Fruit fly (Drosophila melanogaster): ENCODE results near the gene CG14543.

Gene CG14543

DNA sequence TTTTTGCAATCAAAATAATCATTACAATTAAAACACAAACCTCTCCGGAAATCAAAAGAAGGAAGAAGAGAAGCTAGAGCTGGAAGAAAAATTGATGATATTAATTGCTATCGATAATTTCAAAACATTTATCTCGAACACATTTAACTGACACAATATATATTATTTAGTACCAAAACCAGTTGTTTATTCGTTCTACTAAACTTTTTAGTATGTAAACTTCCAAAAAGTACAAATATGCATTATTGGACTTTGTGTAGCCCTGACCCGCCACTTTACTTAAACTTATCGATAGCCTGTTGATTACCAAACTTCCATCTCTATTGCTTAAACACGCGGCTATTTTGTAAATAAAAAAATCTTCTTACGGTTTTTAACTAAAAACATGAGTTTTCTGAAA is 2.8 kb downstream of the CG14543 start, which contains the start of the genes RpL34a and Trmt61 (continued):
- TF ChIP-seq croc (GFP tag; conservative IDR thresholded peaks at IDR 0.05) (peak; percentile 63), disco-r (GFP tag; optimal IDR thresholded peaks at IDR 0.05) (peak; percentile 79), luna (GFP tag; optimal IDR thresholded peaks at IDR 0.05) (peak; percentile 72), nerfin-1 (tag; optimal IDR thresholded peaks at IDR 0.05) (peak; percentile 90), CG6791 (GFP tag; IDR thresholded peaks at IDR 0.05; ENCODE audit: partially characterized antibody) (peak; percentile 75), gcm (GFP tag; optimal IDR thresholded peaks at IDR 0.05) (peak; percentile 93), CG9727 (GFP tag; optimal IDR thresholded peaks at IDR 0.05) (peak; percentile 97), CG2129 (GFP tag; IDR thresholded peaks at IDR 0.05; ENCODE audit: partially characterized antibody) (peak; percentile 81), Hmr (GFP tag; optimal IDR thresholded peaks at IDR 0.05) (peak; percentile 94), CG6689 (GFP tag; IDR thresholded peaks at IDR 0.05) (peak; percentile 68; the same call in 1 of the 2 replicates), CG8089 (GFP tag; optimal IDR thresholded peaks at IDR 0.05) (peak; percentile 65), Ets97D (GFP tag; optimal IDR thresholded peaks at IDR 0.05) (peak; percentile 99), CG2678 (tag; optimal IDR thresholded peaks at IDR 0.05) (peak; percentile 85), GATAe (GFP tag; conservative IDR thresholded peaks at IDR 0.05) (peak; percentile 54), CG14965 (GFP tag; optimal IDR thresholded peaks at IDR 0.05; ENCODE audit: borderline replicate concordance) (no peak), CG14014 (GFP tag; IDR thresholded peaks at IDR 0.05) (peak; percentile 56; the same call in 1 of the 2 replicates), Poxn (GFP tag; IDR thresholded peaks at IDR 0.05) (no peak), zf30C (GFP tag; optimal IDR thresholded peaks at IDR 0.05) (peak; percentile 28), CG31441 (GFP tag; IDR thresholded peaks at IDR 0.05) (peak; percentile 92), Lpt (GFP tag; optimal IDR thresholded peaks at IDR 0.05) (no peak), D19B (GFP tag; optimal IDR thresholded peaks at IDR 0.05) (peak; percentile 67), CG3407 (GFP tag; optimal IDR thresholded peaks at IDR 0.05) (peak; percentile 73), run (tag; optimal IDR thresholded peaks at IDR 0.05) (peak; percentile 81), CG1602 (GFP tag; optimal IDR thresholded peaks at IDR 0.05) (peak; percentile 49), HLH4C (GFP tag; IDR thresholded peaks at IDR 0.05; ENCODE audit: partially characterized antibody) (peak; percentile 82), CG4730 (GFP tag; IDR thresholded peaks at IDR 0.05) (peak; percentile 30; the same call in 1 of the 2 replicates), Sox102F (GFP tag; optimal IDR thresholded peaks at IDR 0.05) (peak; percentile 70), zen (tag; optimal IDR thresholded peaks at IDR 0.05) (peak; percentile 85), chif (GFP tag; optimal IDR thresholded peaks at IDR 0.05) (peak; percentile 59 to 73), CG3163 (GFP tag; optimal IDR thresholded peaks at IDR 0.05) (peak; percentile 36), CG32772 (GFP tag; IDR thresholded peaks at IDR 0.05) (peak; percentile 64), CG11093 (GFP tag; IDR thresholded peaks at IDR 0.05) (0 out of 3 replicates have a peak, but pooled peaks have one; percentile 31), CG30020 (tag; optimal IDR thresholded peaks at IDR 0.05) (peak; percentile 76), CG8290 (GFP tag; optimal IDR thresholded peaks at IDR 0.05) (peak; percentile 75), CG8290 (tag; optimal IDR thresholded peaks at IDR 0.05) (peak in 1 of 2 experiments; percentile 71), CG11560 (tag; IDR thresholded peaks at IDR 0.05) (no peak), Atf3 (GFP tag; optimal IDR thresholded peaks at IDR 0.05) (peak; percentile 62), Nf-YA (GFP tag; IDR thresholded peaks at IDR 0.05) (peak; percentile 72; the same call in 1 of the 2 replicates), CG5245 (GFP tag; optimal IDR thresholded peaks at IDR 0.05) (peak; percentile 62), insv (GFP tag; optimal IDR thresholded peaks at IDR 0.05) (peak in 1 of 2 experiments; percentile 82), ranshi (GFP tag; IDR thresholded peaks at IDR 0.05) (peak; percentile 60; the same call in 1 of the 2 replicates), Taf1 (GFP tag; IDR thresholded peaks at IDR 0.05) (peak; percentile 60; the same call in 1 of the 2 replicates), CG18619 (GFP tag; optimal IDR thresholded peaks at IDR 0.05) (peak; percentile 91), Chrac-16 (GFP tag; optimal IDR thresholded peaks at IDR 0.05) (peak; percentile 44), CG30431 (GFP tag; optimal IDR thresholded peaks at IDR 0.05) (peak; percentile 41), Dp (GFP tag; optimal IDR thresholded peaks at IDR 0.05) (peak; percentile 81), Hey (tag; optimal IDR thresholded peaks at IDR 0.05) (peak; percentile 86), br (optimal IDR thresholded peaks at IDR 0.05) (no peak), CG8765 (GFP tag; IDR thresholded peaks at IDR 0.05) (no peak), CkIIα-i1 (GFP tag; IDR thresholded peaks at IDR 0.05) (no peak), CG10147 (GFP tag; optimal IDR thresholded peaks at IDR 0.05) (peak; percentile 92)
